Fruit fly (Drosophila melanogaster) whole organism, embryonic: ENCODE results near the gene CG46430.

Source experiments
- Blimp-1 ChIP-seq: fragments of 200-800 bp; sonication (Bioruptor generic); optimal IDR thresholded peaks from 3 replicates; lab custom pipeline; 2018; ENCODE audit warnings: missing biosample characterization, missing genetic modification characterization, mild to moderate bottlenecking, moderate library complexity, missing genetic modification reagents
- CG10147 ChIP-seq: fragments of 200-800 bp; sonication (Bioruptor generic); optimal IDR thresholded peaks from 2 replicates; lab custom pipeline; 2019; ENCODE audit warnings: missing biosample characterization, mild to moderate bottlenecking, missing genetic modification characterization, moderate library complexity
- CG11247 ChIP-seq: fragments of 200-800 bp; sonication (Bioruptor generic); IDR thresholded peaks from 2 replicates; pipeline ENCODE4 v1.3.6; 2022; ENCODE audit warnings: missing biosample characterization, missing genetic modification characterization
- CG11723 ChIP-seq: fragments of 200-800 bp; sonication (Bioruptor generic); optimal IDR thresholded peaks from 2 replicates; lab custom pipeline; 2017; ENCODE audit warnings: missing biosample characterization, mild to moderate bottlenecking, missing genetic modification characterization
- CG12155 ChIP-seq: fragments of 200-800 bp; sonication (Bioruptor generic); optimal IDR thresholded peaks from 3 replicates; lab custom pipeline; 2016; ENCODE audit warnings: missing biosample characterization, missing genetic modification characterization
- CG12236 ChIP-seq: fragments of 200-800 bp; sonication (Bioruptor generic); optimal IDR thresholded peaks from 2 replicates; lab custom pipeline; 2016; ENCODE audit warnings: missing biosample characterization, missing genetic modification characterization
- CG13624 ChIP-seq: fragments of 200-800 bp; sonication (Bioruptor generic); optimal IDR thresholded peaks from 2 replicates; lab custom pipeline; 2016; ENCODE audit warnings: missing biosample characterization, missing genetic modification characterization
- CG14710 ChIP-seq: fragments of 200-800 bp; sonication (Bioruptor generic); optimal IDR thresholded peaks from 3 replicates; lab custom pipeline; 2019; ENCODE audit warnings: missing biosample characterization, mild to moderate bottlenecking, missing genetic modification characterization, moderate library complexity
- CG15011 ChIP-seq: fragments of 200-800 bp; sonication (Bioruptor generic); optimal IDR thresholded peaks from 3 replicates; lab custom pipeline; 2018; ENCODE audit warnings: missing biosample characterization, mild to moderate bottlenecking, missing genetic modification characterization
- CG17186 ChIP-seq: fragments of 200-800 bp; sonication (Bioruptor generic); optimal IDR thresholded peaks from 3 replicates; lab custom pipeline; 2017; ENCODE audit warnings: missing biosample characterization, missing genetic modification reagents, missing genetic modification characterization
- CG17359 ChIP-seq: fragments of 200-800 bp; sonication (Bioruptor generic); optimal IDR thresholded peaks from 3 replicates; lab custom pipeline; 2018; ENCODE audit warnings: missing biosample characterization, mild to moderate bottlenecking, missing genetic modification characterization, moderate library complexity
- CG17568 ChIP-seq: fragments of 200-800 bp; sonication (Bioruptor generic); optimal IDR thresholded peaks from 2 replicates; lab custom pipeline; 2018; ENCODE audit warnings: missing biosample characterization, mild to moderate bottlenecking, missing genetic modification characterization, moderate library complexity
- CG17829 ChIP-seq: fragments of 200-800 bp; optimal IDR thresholded peaks from 2 replicates; lab custom pipeline; 2019; ENCODE audit warnings: missing biosample characterization, mild to moderate bottlenecking, missing genetic modification characterization, moderate library complexity
- CG18764 ChIP-seq: fragments of 200-800 bp; sonication (Bioruptor generic); optimal IDR thresholded peaks from 3 replicates; lab custom pipeline; 2016; ENCODE audit warnings: missing biosample characterization, missing genetic modification characterization
- CG3065 ChIP-seq: fragments of 200-800 bp; sonication (Bioruptor generic); optimal IDR thresholded peaks from 2 replicates; lab custom pipeline; 2016; ENCODE audit warnings: missing biosample characterization, missing genetic modification characterization
- CG32532 ChIP-seq: fragments of 200-800 bp; sonication (Bioruptor generic); IDR thresholded peaks from 2 replicates; pipeline ENCODE4 v1.3.6; 2022; ENCODE audit warnings: missing biosample characterization, missing genetic modification characterization
- CG4404 ChIP-seq: fragments of 200-800 bp; sonication (Bioruptor generic); IDR thresholded peaks from 2 replicates; pipeline ENCODE4 v1.3.6; 2022; ENCODE audit warnings: missing biosample characterization, missing genetic modification characterization
- CG4707 ChIP-seq: fragments of 200-800 bp; sonication (Bioruptor generic); optimal IDR thresholded peaks from 2 replicates; lab custom pipeline; 2018; ENCODE audit warnings: missing biosample characterization, mild to moderate bottlenecking, missing genetic modification characterization, moderate library complexity
- CG6654 ChIP-seq: fragments of 200-800 bp; sonication (Bioruptor generic); optimal IDR thresholded peaks from 2 replicates; lab custom pipeline; 2017; ENCODE audit warnings: missing biosample characterization, mild to moderate bottlenecking, missing genetic modification characterization
- CG6765 ChIP-seq: fragments of 200-800 bp; sonication (Bioruptor generic); optimal IDR thresholded peaks from 3 replicates; lab custom pipeline; 2017; ENCODE audit warnings: missing biosample characterization, mild to moderate bottlenecking, missing genetic modification characterization
- CG7271 ChIP-seq: fragments of 200-800 bp; sonication (Bioruptor generic); optimal IDR thresholded peaks from 2 replicates; lab custom pipeline; 2018; ENCODE audit warnings: missing biosample characterization, mild to moderate bottlenecking, missing genetic modification characterization, moderate library complexity
- CG7745 ChIP-seq: fragments of 200-800 bp; sonication (Bioruptor generic); optimal IDR thresholded peaks from 2 replicates; lab custom pipeline; 2018; ENCODE audit warnings: missing biosample characterization, mild to moderate bottlenecking, missing genetic modification characterization, moderate library complexity
- CG8924 ChIP-seq: fragments of 200-800 bp; optimal IDR thresholded peaks from 3 replicates; lab custom pipeline; 2019; ENCODE audit warnings: missing biosample characterization, mild to moderate bottlenecking, missing genetic modification characterization, moderate library complexity
- CG9215 ChIP-seq: fragments of 200-800 bp; sonication (Bioruptor generic); IDR thresholded peaks from 2 replicates; pipeline ENCODE4 v1.3.6; 2022; ENCODE audit warnings: missing biosample characterization, missing genetic modification characterization
- CHES-1-like ChIP-seq: fragments of 200-800 bp; sonication (Bioruptor generic); optimal IDR thresholded peaks from 2 replicates; lab custom pipeline; 2016; ENCODE audit warnings: missing biosample characterization, missing genetic modification characterization
- E2f2 ChIP-seq: fragments of 200-800 bp; sonication (Bioruptor generic); IDR thresholded peaks from 2 replicates; pipeline ENCODE4 v1.3.6; 2022; ENCODE audit warnings: missing biosample characterization, missing genetic modification characterization
- Kr ChIP-seq: fragments of 200-800 bp; sonication (Bioruptor generic); optimal IDR thresholded peaks from 2 replicates; lab custom pipeline; 2017; ENCODE audit warnings: missing biosample characterization, mild to moderate bottlenecking, missing genetic modification characterization
- MESR4 ChIP-seq: fragments of 200-800 bp; sonication (Bioruptor generic); optimal IDR thresholded peaks from 2 replicates; lab custom pipeline; 2018; ENCODE audit warnings: missing biosample characterization, mild to moderate bottlenecking, missing genetic modification characterization, moderate library complexity
- Mes4 ChIP-seq: fragments of 200-800 bp; sonication (Bioruptor generic); optimal IDR thresholded peaks from 2 replicates; lab custom pipeline; 2016; ENCODE audit warnings: missing biosample characterization, missing genetic modification characterization
- NfI ChIP-seq: fragments of 200-800 bp; sonication (Bioruptor generic); optimal IDR thresholded peaks from 3 replicates; lab custom pipeline; 2018; ENCODE audit warnings: missing biosample characterization, mild to moderate bottlenecking, missing genetic modification characterization, moderate library complexity
- Rx ChIP-seq: fragments of 200-800 bp; sonication (Bioruptor generic); IDR thresholded peaks from 2 replicates; pipeline ENCODE4 v1.3.6; 2022; ENCODE audit warnings: missing biosample characterization, missing genetic modification characterization
- Sox100B ChIP-seq: fragments of 200-800 bp; sonication (Bioruptor generic); optimal IDR thresholded peaks from 3 replicates; lab custom pipeline; 2018; ENCODE audit warnings: missing biosample characterization, mild to moderate bottlenecking, missing genetic modification characterization
- Ssrp ChIP-seq: fragments of 200-800 bp; sonication (Bioruptor generic); optimal IDR thresholded peaks from 2 replicates; lab custom pipeline; 2018; ENCODE audit warnings: missing biosample characterization, mild to moderate bottlenecking, missing genetic modification characterization, moderate library complexity
- ap ChIP-seq: fragments of 200-800 bp; sonication (Bioruptor generic); IDR thresholded peaks from 2 replicates; pipeline ENCODE4 v1.3.6; 2022; ENCODE audit warnings: missing biosample characterization, missing genetic modification characterization
- ara ChIP-seq: fragments of 200-800 bp; sonication (Bioruptor generic); IDR thresholded peaks from 2 replicates; pipeline ENCODE4 v1.3.6; 2022; ENCODE audit warnings: missing biosample characterization, missing genetic modification characterization
- btn ChIP-seq: fragments of 200-800 bp; sonication (Bioruptor generic); optimal IDR thresholded peaks from 2 replicates; lab custom pipeline; 2016; ENCODE audit warnings: missing biosample characterization, missing genetic modification characterization
- chm ChIP-seq: fragments of 200-800 bp; sonication (Bioruptor generic); IDR thresholded peaks from 2 replicates; pipeline ENCODE4 v1.3.6; 2022; ENCODE audit warnings: missing biosample characterization, missing genetic modification characterization
- croc ChIP-seq: fragments of 200-800 bp; sonication (Bioruptor generic); conservative IDR thresholded peaks from 3 replicates; pipeline ENCODE4 v1.3.6; 2022; ENCODE audit warnings: missing biosample characterization, missing genetic modification characterization
- cwo ChIP-seq: fragments of 200-800 bp; sonication (Bioruptor generic); optimal IDR thresholded peaks from 3 replicates; lab custom pipeline; 2017; ENCODE audit warnings: missing biosample characterization, missing genetic modification characterization, mild to moderate bottlenecking, moderate library complexity, missing genetic modification reagents
- da ChIP-seq: fragments of 200-800 bp; sonication (Bioruptor generic); optimal IDR thresholded peaks from 2 replicates; lab custom pipeline; 2016; ENCODE audit warnings: missing biosample characterization, missing genetic modification characterization
- dmrt99B ChIP-seq: fragments of 200-800 bp; sonication (Bioruptor generic); optimal IDR thresholded peaks from 2 replicates; lab custom pipeline; 2018; ENCODE audit warnings: missing biosample characterization, mild to moderate bottlenecking, missing genetic modification characterization, moderate library complexity
- gfzf ChIP-seq: fragments of 200-800 bp; sonication (Bioruptor generic); optimal IDR thresholded peaks from 2 replicates; lab custom pipeline; 2016; ENCODE audit warnings: missing biosample characterization, mild to moderate bottlenecking, missing genetic modification characterization, moderate library complexity
- lilli ChIP-seq: fragments of 200-800 bp; sonication (Bioruptor generic); optimal IDR thresholded peaks from 3 replicates; lab custom pipeline; 2016; ENCODE audit warnings: missing biosample characterization, missing genetic modification characterization
- maf-S ChIP-seq: fragments of 200-800 bp; sonication (Bioruptor generic); optimal IDR thresholded peaks from 2 replicates; lab custom pipeline; 2016; ENCODE audit warnings: missing biosample characterization, missing genetic modification characterization
- nerfin-2 ChIP-seq: fragments of 200-800 bp; sonication (Bioruptor generic); IDR thresholded peaks from 2 replicates; pipeline ENCODE4 v1.3.6; 2022; ENCODE audit warnings: missing biosample characterization, missing genetic modification characterization; ENCODE audit not compliant: partially characterized antibody
- nmo ChIP-seq: fragments of 200-800 bp; sonication (Bioruptor generic); optimal IDR thresholded peaks from 2 replicates; lab custom pipeline; 2018; ENCODE audit warnings: missing biosample characterization, mild to moderate bottlenecking, missing genetic modification characterization, moderate library complexity
- peb ChIP-seq: fragments of 200-800 bp; sonication (Bioruptor generic); IDR thresholded peaks from 2 replicates; pipeline ENCODE4 v1.3.6; 2022; ENCODE audit warnings: missing biosample characterization, missing genetic modification characterization
- pum ChIP-seq: fragments of 200-800 bp; sonication (Bioruptor generic); optimal IDR thresholded peaks from 2 replicates; lab custom pipeline; 2016; ENCODE audit warnings: missing biosample characterization, missing genetic modification characterization
- stc ChIP-seq: fragments of 200-800 bp; sonication (Bioruptor generic); IDR thresholded peaks from 2 replicates; pipeline ENCODE4 v1.3.6; 2022; ENCODE audit warnings: missing biosample characterization, missing genetic modification characterization
- unc-4 ChIP-seq: fragments of 200-800 bp; sonication (Bioruptor generic); IDR thresholded peaks from 2 replicates; pipeline ENCODE4 v1.3.6; 2022; ENCODE audit warnings: missing biosample characterization, missing genetic modification characterization; ENCODE audit not compliant: partially characterized antibody

The CG46430 gene

dm6 chr3L:10518945-10519344, 40.6 kb downstream of the CG46430 start (continued):
- TF ChIP-seq dmrt99B (tag; lab: Kevin White, UChicago), result peak; percentile 72
- peak; percentile 53; the same call in 1 of the 2 replicates for TF ChIP-seq Rx
- peak; percentile 81 for TF ChIP-seq btn (GFP tag; lab: Kevin White, UChicago)
- peak; percentile 87 for TF ChIP-seq Blimp-1 (GFP tag; lab: Kevin White, UChicago)
- TF ChIP-seq CG8924 (tag; lab: Kevin White, UChicago), result peak; percentile 83
- peak; percentile 76 for TF ChIP-seq CHES-1-like (GFP tag; lab: Kevin White, UChicago)
- TF ChIP-seq CG12236, result peak; percentile 93
- TF ChIP-seq Kr (GFP tag; lab: Kevin White, UChicago), result peak; percentile 99
- TF ChIP-seq NfI (GFP tag; lab: Kevin White, UChicago), result peak; percentile 59
- TF ChIP-seq CG11723, result peak; percentile 79
- peak; percentile 87; the same call in 1 of the 2 replicates for TF ChIP-seq chm
- peak; percentile 33; the same call in 1 of the 2 replicates for TF ChIP-seq E2f2 (GFP tag; lab: Robert Waterston, UW)
- TF ChIP-seq da (GFP tag; lab: Kevin White, UChicago), result peak; percentile 77
- TF ChIP-seq stc (GFP tag; lab: Robert Waterston, UW), result peak; percentile 66; the same call in 1 of the 2 replicates
- TF ChIP-seq Sox100B (GFP tag; lab: Kevin White, UChicago), result peak; percentile 87
- no peak for TF ChIP-seq gfzf
- TF ChIP-seq CG10147 (GFP tag; lab: Kevin White, UChicago), result peak; percentile 37
- peak; percentile 74 for TF ChIP-seq maf-S (GFP tag; lab: Kevin White, UChicago)
- TF ChIP-seq croc (GFP tag; lab: Robert Waterston, UW), result peak; percentile 37; the same call in 2 of the 3 replicates
- TF ChIP-seq ara (GFP tag; lab: Robert Waterston, UW), result peak; percentile 88
- peak; percentile 13 for TF ChIP-seq CG6765
- peak; percentile 48 for TF ChIP-seq nmo (GFP tag; lab: Kevin White, UChicago)
- TF ChIP-seq CG14710, result peak; percentile 93
- TF ChIP-seq CG17359 (tag; lab: Kevin White, UChicago), result peak; percentile 86
- TF ChIP-seq CG4707 (GFP tag; lab: Kevin White, UChicago), result peak; percentile 92
- TF ChIP-seq Ssrp, result no peak
- TF ChIP-seq CG7271 (tag; lab: Kevin White, UChicago), result peak; percentile 74
- TF ChIP-seq CG3065, result peak; percentile 74
- peak; percentile 58 for TF ChIP-seq CG6654
- peak; percentile 74 for TF ChIP-seq CG17829
- peak; percentile 52 for TF ChIP-seq CG12155 (GFP tag; lab: Kevin White, UChicago)
- TF ChIP-seq CG17186 (GFP tag; lab: Kevin White, UChicago), result peak; percentile 78
- TF ChIP-seq CG32532 (GFP tag; lab: Robert Waterston, UW), result peak; percentile 43; the same call in 1 of the 2 replicates
- no peak for TF ChIP-seq unc-4 (GFP tag; lab: Robert Waterston, UW)
- TF ChIP-seq CG4404 (GFP tag; lab: Robert Waterston, UW), result no peak
- TF ChIP-seq cwo, result peak; percentile 45
- TF ChIP-seq nerfin-2 (GFP tag; lab: Robert Waterston, UW), result no peak
- TF ChIP-seq pum, result peak; percentile 57
- TF ChIP-seq CG11247 (GFP tag; lab: Robert Waterston, UW), result peak; percentile 65
- TF ChIP-seq CG7745 (tag; lab: Kevin White, UChicago), result peak; percentile 91
- peak; percentile 71 for TF ChIP-seq CG13624 (GFP tag; lab: Kevin White, UChicago)
- TF ChIP-seq CG18764 (GFP tag; lab: Kevin White, UChicago), result peak; percentile 85
- peak; percentile 89 for TF ChIP-seq Mes4 (GFP tag; lab: Kevin White, UChicago)
- no peak for TF ChIP-seq CG9215
- peak; percentile 51; the same call in 1 of the 2 replicates for TF ChIP-seq ap (GFP tag; lab: Robert Waterston, UW)
- TF ChIP-seq peb (GFP tag; lab: Robert Waterston, UW), result no peak
- peak; percentile 84 for TF ChIP-seq CG15011 (GFP tag; lab: Kevin White, UChicago)
- TF ChIP-seq MESR4 (GFP tag; lab: Kevin White, UChicago), result peak; percentile 29
- peak; percentile 41 for TF ChIP-seq lilli
- peak; percentile 93 for TF ChIP-seq CG17568 (GFP tag; lab: Kevin White, UChicago)
